Worm (Caenorhabditis elegans): ENCODE data around the gene F55C9.3.

Gene F55C9.3

ce11 chrV:19259403-19259802, 28.6 kb downstream of the F55C9.3 start:
- no peak for TF ChIP-seq dpl-1 (GFP tag; optimal IDR thresholded peaks at IDR 0.05)
- TF ChIP-seq lsy-2 (tag; optimal IDR thresholded peaks at IDR 0.05), result no peak

DNA sequence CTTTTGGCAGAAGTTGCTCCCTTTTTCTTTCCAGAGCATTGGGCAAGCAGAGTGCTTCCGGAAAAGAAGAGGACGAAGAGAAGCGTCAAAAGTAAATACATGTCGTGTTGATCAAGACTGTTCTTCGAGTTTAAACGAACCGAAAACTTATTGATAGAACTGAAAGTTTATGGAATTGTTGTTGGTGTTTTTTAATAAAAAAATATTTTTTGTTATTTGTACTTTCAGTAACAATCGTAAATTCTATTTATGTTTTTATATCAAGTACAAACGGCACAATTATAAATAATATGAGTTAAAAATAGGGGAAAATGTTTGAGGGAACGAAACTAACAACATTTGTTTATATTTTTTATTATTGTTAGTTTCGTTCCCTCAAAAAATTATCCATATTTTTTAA, 30.3 kb downstream of the F55C9.3 start, which contains the start of gene F21D9.3:
Gene F21D9.3 (minus strand): TSS at position 101 of the 400 bp plus-strand sequence.
- TF ChIP-seq sup-37 (GFP tag; optimal IDR thresholded peaks at IDR 0.05), result no peak
- no peak for TF ChIP-seq hlh-4 (tag; optimal IDR thresholded peaks at IDR 0.05)
- no peak for TF ChIP-seq nhr-28 (tag; optimal IDR thresholded peaks at IDR 0.05)
- no peak for TF ChIP-seq ets-5 (GFP tag; IDR thresholded peaks at IDR 0.05)

ce11 chrV:19253520-19253919, 34.5 kb downstream of the F55C9.3 start, which contains the start of gene F21D9.4:
F21D9.4 (plus strand) TSS chrV:19253820.
- TF ChIP-seq xbp-1 (tag; optimal IDR thresholded peaks at IDR 0.05) (no peak), nhr-85 (tag) (no peak)

- TF ChIP-seq C16A3.4 (tag; optimal IDR thresholded peaks at IDR 0.05) (no peak), ceh-82 (tag; optimal IDR thresholded peaks at IDR 0.05) (no peak), snu-23 (GFP tag; optimal IDR thresholded peaks at IDR 0.05) (no peak), nhr-76 (tag; optimal IDR thresholded peaks at IDR 0.05) (no peak)
Observed at ce11 chrV:19251844-19252243, 36.1 kb downstream of the F55C9.3 start, which contains the start of gene F21D9.11. F21D9.11 (plus strand) TSS chrV:19252144.

DNA sequence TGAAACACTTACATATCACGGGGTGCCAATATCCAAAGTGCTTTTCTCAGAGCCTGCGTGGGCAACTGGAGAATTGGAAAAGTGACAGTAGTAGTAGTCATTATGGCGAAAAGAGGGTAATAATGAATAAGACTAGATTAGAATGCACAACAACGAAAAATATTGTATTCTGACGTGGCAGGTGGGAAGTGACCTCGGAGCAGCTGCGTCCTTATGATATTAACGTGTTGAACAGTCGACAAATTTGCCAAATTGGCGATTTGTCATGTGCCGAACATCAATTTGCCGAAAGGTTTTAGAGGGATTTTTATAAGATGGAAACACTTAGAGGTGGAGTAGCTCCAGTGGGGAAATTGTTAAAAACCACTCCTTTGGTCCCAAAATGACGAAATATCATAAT, 37.0 kb downstream of the F55C9.3 start, which contains the start of gene str-81:
Gene str-81 (minus strand): TSS at position 101 of the 400 bp plus-strand sequence.
- TF ChIP-seq hlh-4 (tag; optimal IDR thresholded peaks at IDR 0.05), result no peak
- no peak for TF ChIP-seq lin-39 (tag; optimal IDR thresholded peaks at IDR 0.05)
- no peak for TF ChIP-seq Y116A8C.19 (tag; optimal IDR thresholded peaks at IDR 0.05; ENCODE audit: borderline replicate concordance)
- no peak for TF ChIP-seq vab-15 (tag; optimal IDR thresholded peaks at IDR 0.05)
- TF ChIP-seq sup-37 (GFP tag; optimal IDR thresholded peaks at IDR 0.05), result no peak
- no peak for TF ChIP-seq unc-86 (tag; optimal IDR thresholded peaks at IDR 0.05)
- no peak for TF ChIP-seq hpl-2 (GFP tag; optimal IDR thresholded peaks at IDR 0.05)
- no peak for TF ChIP-seq zip-4 (GFP tag; optimal IDR thresholded peaks at IDR 0.05)
- no peak for TF ChIP-seq unc-98 (GFP tag; IDR thresholded peaks at IDR 0.05)
- TF ChIP-seq hlh-17 (GFP tag; optimal IDR thresholded peaks at IDR 0.05; ENCODE audit: borderline replicate concordance), result no peak

ce11 chrV:19240129-19240528, 47.8 kb downstream of the F55C9.3 start, which contains the start of the genes fbxb-115 and fbxb-1:
fbxb-115 (minus strand) TSS chrV:19240229.
fbxb-1 (plus strand) TSS chrV:19240354.
- TF ChIP-seq nhr-84 (tag; optimal IDR thresholded peaks at IDR 0.05) (no peak), unc-62 (GFP tag; optimal IDR thresholded peaks at IDR 0.05) (no peak), efl-3 (GFP tag; optimal IDR thresholded peaks at IDR 0.05) (no peak), F16B12.6 (tag; optimal IDR thresholded peaks at IDR 0.05) (no peak), nhr-19 (GFP tag; conservative IDR thresholded peaks at IDR 0.05) (no peak), nhr-11 (tag; optimal IDR thresholded peaks at IDR 0.05) (no peak), ama-1 (optimal IDR thresholded peaks at IDR 0.05) (no peak), ceh-82 (tag; optimal IDR thresholded peaks at IDR 0.05) (no peak), ztf-4 (tag; optimal IDR thresholded peaks at IDR 0.05) (no peak), ceh-90 (tag; optimal IDR thresholded peaks at IDR 0.05) (no peak), nhr-90 (tag; optimal IDR thresholded peaks at IDR 0.05; ENCODE audit: poor library complexity) (no peak), C34B4.2 (tag; optimal IDR thresholded peaks at IDR 0.05) (no peak), nhr-28 (tag; optimal IDR thresholded peaks at IDR 0.05) (no peak), lin-14 (GFP tag; optimal IDR thresholded peaks at IDR 0.05) (no peak), pqm-1 (tag; optimal IDR thresholded peaks at IDR 0.05) (no peak), nhr-237 (tag; optimal IDR thresholded peaks at IDR 0.05) (no peak)
